Worm (Caenorhabditis elegans): ENCODE measurements around the gene otpl-5.
A peak's percentile ranks its signal among the peaks of the same experiment; 100 is the strongest.

Gene otpl-5

ce11 chrV:8545531-8546224 lies 16.4 kb downstream of the otpl-5 start, which contains the start of the genes slc-17.8 and asns-1:
TSS of gene slc-17.8 (minus strand) at chrV:8545581.
TSS of gene asns-1 (plus strand) at chrV:8546174.
- TF ChIP-seq ztf-16 (tag; optimal IDR thresholded peaks at IDR 0.05) = no peak
- TF ChIP-seq elt-4 (tag; optimal IDR thresholded peaks at IDR 0.05) = peak; percentile 1

ce11 chrV:8548989-8549388 lies 19.7 kb downstream of the otpl-5 start, which contains the start of gene stdh-4:
TSS of gene stdh-4 (plus strand) at chrV:8549289.
- TF ChIP-seq hlh-30 (tag; optimal IDR thresholded peaks at IDR 0.05; ENCODE audit: insufficient read depth) = no peak
- TF ChIP-seq fkh-10 (GFP tag; optimal IDR thresholded peaks at IDR 0.05) = no peak
- TF ChIP-seq fax-1 (tag; optimal IDR thresholded peaks at IDR 0.05) = no peak
- no peak for TF ChIP-seq sox-4 (tag; optimal IDR thresholded peaks at IDR 0.05)
- TF ChIP-seq ahr-1 (tag; optimal IDR thresholded peaks at IDR 0.05) = no peak
- no peak for TF ChIP-seq rnt-1 (tag; optimal IDR thresholded peaks at IDR 0.05)
- TF ChIP-seq pag-3 (tag; optimal IDR thresholded peaks at IDR 0.05; ENCODE audit: borderline replicate concordance) = no peak
- no peak for TF ChIP-seq F13H6.1 (tag; optimal IDR thresholded peaks at IDR 0.05)
- TF ChIP-seq C08G9.2 (tag; optimal IDR thresholded peaks at IDR 0.05) = no peak
- no peak for TF ChIP-seq syd-9 (tag; optimal IDR thresholded peaks at IDR 0.05)
- TF ChIP-seq K02D7.2 (tag; optimal IDR thresholded peaks at IDR 0.05) = no peak
- no peak for TF ChIP-seq ref-2 (tag; optimal IDR thresholded peaks at IDR 0.05)
- no peak for TF ChIP-seq pat-9 (tag; optimal IDR thresholded peaks at IDR 0.05)
- no peak for TF ChIP-seq ceh-6 (GFP tag; optimal IDR thresholded peaks at IDR 0.05)

ce11 chrV:8552460-8552859 lies 23.1 kb downstream of the otpl-5 start, which contains the start of gene acr-15:
TSS of gene acr-15 (plus strand) at chrV:8552695.
- TF ChIP-seq unc-42 (tag; optimal IDR thresholded peaks at IDR 0.05) (no peak), sdc-2 (tag; optimal IDR thresholded peaks at IDR 0.05) (no peak), rnt-1 (tag; optimal IDR thresholded peaks at IDR 0.05) (no peak), ceh-22 (tag; optimal IDR thresholded peaks at IDR 0.05) (no peak), unc-86 (tag; optimal IDR thresholded peaks at IDR 0.05) (no peak), pat-9 (tag; optimal IDR thresholded peaks at IDR 0.05) (no peak), hlh-13 (GFP tag; optimal IDR thresholded peaks at IDR 0.05) (no peak), T23F11.4 (GFP tag; optimal IDR thresholded peaks at IDR 0.05) (no peak), C38D4.7 (GFP tag; optimal IDR thresholded peaks at IDR 0.05) (no peak)

ce11 chrV:8555955-8556354 lies 26.6 kb downstream of the otpl-5 start:
- TF ChIP-seq Y22D7AL.16 (tag; optimal IDR thresholded peaks at IDR 0.05) (no peak), unc-42 (tag; optimal IDR thresholded peaks at IDR 0.05) (peak; percentile 24)

ce11 chrV:8560916-8561315 lies 31.6 kb downstream of the otpl-5 start, which contains the start of gene acr-16:
TSS of gene acr-16 (plus strand) at chrV:8561216.
- TF ChIP-seq ceh-19 (GFP tag; optimal IDR thresholded peaks at IDR 0.05) (no peak), pha-4 (tag; optimal IDR thresholded peaks at IDR 0.05) (no peak), unc-55 (GFP tag; optimal IDR thresholded peaks at IDR 0.05) (no peak), K09A11.1 (tag; optimal IDR thresholded peaks at IDR 0.05; ENCODE audit: insufficient read depth) (no peak), pha-2 (tag; optimal IDR thresholded peaks at IDR 0.05) (no peak), pag-3 (tag; optimal IDR thresholded peaks at IDR 0.05; ENCODE audit: borderline replicate concordance) (no peak), lin-11 (tag; optimal IDR thresholded peaks at IDR 0.05) (no peak), elt-4 (tag; optimal IDR thresholded peaks at IDR 0.05) (no peak)

DNA sequence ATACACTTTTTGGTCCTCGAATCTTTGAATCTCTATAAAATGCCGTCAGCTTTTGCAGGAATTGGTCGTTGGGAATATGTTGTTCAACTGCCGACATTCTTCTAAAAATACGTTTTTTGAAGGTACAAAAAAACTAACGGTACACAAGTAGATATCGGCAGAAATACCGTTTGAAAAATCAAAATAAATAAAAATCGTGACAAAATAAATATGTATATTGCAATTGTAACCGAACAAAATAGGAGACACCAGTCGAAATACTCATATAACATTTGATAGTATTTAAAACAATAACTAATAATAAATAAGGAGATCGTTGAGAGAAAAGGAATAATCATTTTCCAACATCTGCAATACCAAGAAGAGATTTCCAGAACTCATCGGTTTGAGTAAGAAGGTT lies 35.8 kb downstream of the otpl-5 start, which contains the start of gene F25G6.8:
Gene F25G6.8 (minus strand): TSS at position 101 of the 400 bp plus-strand sequence.
- TF ChIP-seq fkh-10 (GFP tag; optimal IDR thresholded peaks at IDR 0.05) (no peak), pqm-1 (tag; optimal IDR thresholded peaks at IDR 0.05) (no peak), fkh-6 (tag; optimal IDR thresholded peaks at IDR 0.05) (no peak), C38D4.7 (GFP tag; optimal IDR thresholded peaks at IDR 0.05) (no peak), F13H6.1 (tag; optimal IDR thresholded peaks at IDR 0.05) (no peak), pax-1 (tag; optimal IDR thresholded peaks at IDR 0.05) (no peak), elt-2 (tag; optimal IDR thresholded peaks at IDR 0.05) (no peak), sox-4 (tag; optimal IDR thresholded peaks at IDR 0.05) (no peak), ceh-24 (tag; optimal IDR thresholded peaks at IDR 0.05) (no peak), unc-42 (tag; optimal IDR thresholded peaks at IDR 0.05) (no peak), unc-3 (GFP tag; conservative IDR thresholded peaks at IDR 0.05) (no peak), unc-3 (tag; optimal IDR thresholded peaks at IDR 0.05) (no peak), gmeb-2 (tag; optimal IDR thresholded peaks at IDR 0.05) (no peak), ceh-31 (tag; optimal IDR thresholded peaks at IDR 0.05) (no peak), rnt-1 (tag; optimal IDR thresholded peaks at IDR 0.05) (no peak), dve-1 (tag; optimal IDR thresholded peaks at IDR 0.05) (no peak)

Data from whole organism, late embryonic.